Fruit fly (Drosophila melanogaster): ENCODE measurements around the gene CG15021.

dm6 chr3L:4442168-4442567 is 5.6 kb downstream of the CG15021 start:
- TF ChIP-seq kay (GFP tag; ENCODE audit: borderline replicate concordance) (no peak), CG5204 (GFP tag; optimal IDR thresholded peaks at IDR 0.05) (no peak), cic (GFP tag; optimal IDR thresholded peaks at IDR 0.05) (no peak), bab1 (GFP tag; optimal IDR thresholded peaks at IDR 0.05) (no peak), pad (GFP tag; optimal IDR thresholded peaks at IDR 0.05) (no peak), cnc (optimal IDR thresholded peaks at IDR 0.05) (no peak)
